Fruit fly (Drosophila melanogaster) whole organism, adult: ENCODE data around the gene eIF5B.

ENCODE experiments used
- CG12768 ChIP-seq: fragments of 200-800 bp; sonication (Bioruptor generic); optimal IDR thresholded peaks from 2 replicates; lab custom pipeline; 2017; ENCODE audit warnings: missing biosample characterization, missing genetic modification characterization, mild to moderate bottlenecking, moderate library complexity, missing genetic modification reagents
- CG14711 ChIP-seq: fragments of 200-800 bp; sonication (Bioruptor generic); optimal IDR thresholded peaks from 2 replicates; lab custom pipeline; 2018; ENCODE audit warnings: missing biosample characterization, mild to moderate bottlenecking, missing genetic modification characterization, moderate library complexity
- CG1620 ChIP-seq: fragments of 200-800 bp; sonication (Bioruptor generic); optimal IDR thresholded peaks from 2 replicates; lab custom pipeline; 2016; ENCODE audit warnings: missing biosample characterization, missing genetic modification characterization
- CG33017 ChIP-seq: fragments of 200-800 bp; sonication (Bioruptor generic); optimal IDR thresholded peaks from 2 replicates; lab custom pipeline; 2018; ENCODE audit warnings: missing biosample characterization, mild to moderate bottlenecking, missing genetic modification characterization, moderate library complexity
- CG5204 ChIP-seq: fragments of 200-800 bp; sonication (Bioruptor generic); optimal IDR thresholded peaks from 2 replicates; lab custom pipeline; 2016; ENCODE audit warnings: missing biosample characterization, missing genetic modification characterization
- CG7045 ChIP-seq: fragments of 200-800 bp; sonication (Bioruptor generic); optimal IDR thresholded peaks from 2 replicates; lab custom pipeline; 2017; ENCODE audit warnings: missing biosample characterization, mild to moderate bottlenecking, missing genetic modification characterization
- CG7101 ChIP-seq: fragments of 200-800 bp; sonication (Bioruptor generic); optimal IDR thresholded peaks from 2 replicates; lab custom pipeline; 2018; ENCODE audit warnings: missing biosample characterization, mild to moderate bottlenecking, missing genetic modification characterization, moderate library complexity
- Clk ChIP-seq: fragments of 200-800 bp; sonication (Bioruptor generic); optimal IDR thresholded peaks from 2 replicates; lab custom pipeline; 2017; ENCODE audit warnings: missing biosample characterization, missing genetic modification characterization
- Crg-1 ChIP-seq: fragments of 200-800 bp; sonication (Bioruptor generic); optimal IDR thresholded peaks from 2 replicates; lab custom pipeline; 2016; ENCODE audit warnings: missing biosample characterization, missing genetic modification characterization
- Hr96 ChIP-seq: fragments of 200-800 bp; sonication (Bioruptor generic); optimal IDR thresholded peaks from 2 replicates; lab custom pipeline; 2016; ENCODE audit warnings: missing biosample characterization, missing genetic modification characterization
- Mnt ChIP-seq: fragments of 200-800 bp; sonication (Bioruptor generic); optimal IDR thresholded peaks from 2 replicates; lab custom pipeline; 2016; ENCODE audit warnings: missing biosample characterization, mild to moderate bottlenecking, missing genetic modification characterization
- bab1 ChIP-seq: fragments of 200-800 bp; sonication (Bioruptor generic); optimal IDR thresholded peaks from 3 replicates; lab custom pipeline; 2019; ENCODE audit warnings: missing biosample characterization, mild to moderate bottlenecking, missing genetic modification characterization, moderate library complexity
- cic ChIP-seq: fragments of 200-800 bp; sonication (Bioruptor generic); optimal IDR thresholded peaks from 2 replicates; lab custom pipeline; 2017; ENCODE audit warnings: missing biosample characterization, mild to moderate bottlenecking, missing genetic modification characterization, moderate library complexity
- cnc ChIP-seq, 2 experiments: fragments of >200 bp; optimal IDR thresholded peaks; 2 replicates each; lab custom pipeline; 2017
- kay ChIP-seq: fragments of 200-800 bp; sonication (Bioruptor generic); peaks from one replicate; lab custom pipeline; 2016; ENCODE audit warnings: missing biosample characterization, missing genetic modification characterization, borderline replicate concordance
- ovo ChIP-seq: fragments of 200-800 bp; sonication (Bioruptor generic); optimal IDR thresholded peaks from 2 replicates; lab custom pipeline; 2016; ENCODE audit warnings: missing biosample characterization, missing genetic modification characterization
- pad ChIP-seq: fragments of 200-800 bp; sonication (Bioruptor generic); optimal IDR thresholded peaks from 3 replicates; lab custom pipeline; 2017; ENCODE audit warnings: missing biosample characterization, missing genetic modification characterization, mild to moderate bottlenecking, moderate library complexity, missing genetic modification reagents
- tj ChIP-seq: fragments of 200-800 bp; sonication (Bioruptor generic); optimal IDR thresholded peaks from 3 replicates; lab custom pipeline; 2017; ENCODE audit warnings: missing biosample characterization, mild to moderate bottlenecking, missing genetic modification characterization, moderate library complexity
- toe ChIP-seq: fragments of 200-800 bp; sonication (Bioruptor generic); optimal IDR thresholded peaks from 2 replicates; lab custom pipeline; 2016; ENCODE audit warnings: missing biosample characterization, missing genetic modification characterization

Gene eIF5B

dm6 chr3L:3461557-3462414, 1.0 kb upstream of the eIF5B start:
- TF ChIP-seq pad (GFP tag; lab: Kevin White, UChicago) (peak; percentile 98), ovo (GFP tag; lab: Kevin White, UChicago) (peak; percentile 64), tj (GFP tag; lab: Kevin White, UChicago) (peak; percentile 97), CG7101 (tag; lab: Kevin White, UChicago) (no peak)

DNA sequence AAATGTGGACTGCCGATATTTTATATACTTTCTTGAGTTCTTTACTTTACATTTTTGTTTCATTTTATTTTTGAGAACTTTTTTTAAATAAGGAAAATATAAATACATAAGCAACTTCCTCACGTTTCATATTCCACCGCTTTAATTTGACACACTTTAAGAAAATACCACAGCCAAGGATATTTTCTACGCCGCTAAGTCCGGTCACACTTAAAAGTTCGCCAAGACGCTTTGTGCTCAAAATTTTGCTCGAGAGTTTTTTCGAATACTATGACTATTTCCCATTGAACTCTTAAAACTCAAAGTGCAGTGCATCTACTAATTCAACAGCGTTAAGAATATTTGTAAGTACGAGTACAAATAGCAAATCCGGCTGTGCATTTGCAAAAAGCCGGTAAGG, 342 bp upstream of the eIF5B start, which contains the start of the genes CG46463 and armi:
Gene CG46463, plus strand, starts transcription at position 197 of the 400 bp plus-strand sequence.
Gene armi, plus strand, starts transcription at position 199 of the 400 bp plus-strand sequence.
- TF ChIP-seq CG14711 (tag; lab: Kevin White, UChicago) (no peak), Clk (GFP tag; lab: Kevin White, UChicago) (no peak), ovo (GFP tag; lab: Kevin White, UChicago) (no peak), bab1 (GFP tag; lab: Kevin White, UChicago) (no peak), CG7101 (tag; lab: Kevin White, UChicago) (no peak), Hr96 (GFP tag; lab: Kevin White, UChicago) (no peak), pad (GFP tag; lab: Kevin White, UChicago) (no peak), Mnt (GFP tag; lab: Kevin White, UChicago) (no peak), tj (GFP tag; lab: Kevin White, UChicago) (no peak), CG33017 (no peak), kay (GFP tag; lab: Kevin White, UChicago) (no peak), CG5204 (no peak), toe (GFP tag; lab: Kevin White, UChicago) (no peak), cnc (optimal IDR thresholded peaks at IDR 0.05; lab: Kevin White, UChicago) (no peak)

DNA sequence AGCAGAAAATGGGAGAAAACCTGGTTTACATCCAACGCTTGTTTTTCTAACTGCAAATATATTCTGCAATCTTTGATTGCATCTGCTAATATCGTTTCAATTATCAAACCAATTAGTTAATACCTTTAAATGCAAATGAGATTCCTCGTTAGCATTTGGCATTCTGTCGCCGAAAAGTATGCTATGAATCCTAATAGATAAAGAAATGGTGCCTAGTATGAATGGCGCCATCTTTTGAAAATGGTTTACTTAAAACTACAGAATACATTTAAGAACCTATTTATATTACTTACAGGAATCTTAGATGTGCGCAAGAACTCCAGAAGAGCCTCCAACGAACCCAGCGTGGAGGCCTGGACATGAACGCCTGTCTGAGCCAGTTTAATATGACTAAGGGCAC, 3.9 kb downstream of the eIF5B start:
- TF ChIP-seq kay (GFP tag; lab: Kevin White, UChicago) (peak; percentile 59), CG1620 (GFP tag; lab: Kevin White, UChicago) (no peak), Clk (GFP tag; lab: Kevin White, UChicago) (no peak), Hr96 (GFP tag; lab: Kevin White, UChicago) (no peak)

DNA sequence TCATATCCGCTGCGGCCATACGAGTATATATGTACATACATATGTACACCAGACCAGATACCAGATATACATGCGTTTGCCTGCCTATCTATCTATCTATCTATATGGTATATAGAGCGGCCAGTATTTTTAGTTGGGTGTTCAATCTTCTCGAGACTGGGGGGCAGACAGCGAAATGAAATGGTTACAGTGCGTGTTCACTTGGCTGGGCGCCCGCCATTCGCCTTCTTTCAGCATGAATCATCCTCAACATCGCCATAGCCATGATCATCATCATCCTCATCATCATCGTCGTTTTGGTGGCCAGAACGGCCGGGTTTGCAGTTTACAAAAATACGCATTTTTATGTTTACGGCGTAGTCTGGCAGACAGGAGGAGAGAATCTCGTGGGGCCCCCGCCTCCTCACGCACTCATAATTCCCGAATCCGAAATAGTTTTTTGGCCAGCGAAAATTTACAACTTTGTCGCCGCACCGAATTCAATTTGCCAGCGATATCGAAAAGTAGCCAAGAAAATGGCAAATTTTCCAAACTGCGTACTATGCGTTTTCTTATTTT, 4.7 kb downstream of the eIF5B start:
- TF ChIP-seq kay (GFP tag; lab: Kevin White, UChicago) (no peak), CG7101 (tag; lab: Kevin White, UChicago) (no peak), Crg-1 (GFP tag; lab: Kevin White, UChicago) (no peak), CG7045 (GFP tag; lab: Kevin White, UChicago) (no peak), toe (GFP tag; lab: Kevin White, UChicago) (no peak), bab1 (GFP tag; lab: Kevin White, UChicago) (no peak), Clk (GFP tag; lab: Kevin White, UChicago) (no peak)

dm6 chr3L:3455555-3455939, 5.2 kb downstream of the eIF5B start:
- TF ChIP-seq tj (GFP tag; lab: Kevin White, UChicago) (peak; percentile 96), CG5204 (no peak)

- TF ChIP-seq CG12768 (GFP tag; lab: Kevin White, UChicago) (no peak), bab1 (GFP tag; lab: Kevin White, UChicago) (no peak), tj (GFP tag; lab: Kevin White, UChicago) (no peak), CG1620 (GFP tag; lab: Kevin White, UChicago) (no peak), cic (GFP tag; lab: Kevin White, UChicago) (no peak), ovo (GFP tag; lab: Kevin White, UChicago) (no peak)
Measured at dm6 chr3L:3454921-3455554, 5.7 kb downstream of the eIF5B start.

- no peak for TF ChIP-seq bab1 (GFP tag; lab: Kevin White, UChicago)
- no peak for TF ChIP-seq kay (GFP tag; lab: Kevin White, UChicago)
- TF ChIP-seq pad (GFP tag; lab: Kevin White, UChicago) = no peak
- no peak for TF ChIP-seq CG33017
- TF ChIP-seq Hr96 (GFP tag; lab: Kevin White, UChicago) = no peak
- TF ChIP-seq CG7101 (tag; lab: Kevin White, UChicago) = no peak
- TF ChIP-seq toe (GFP tag; lab: Kevin White, UChicago) = no peak
Measured at dm6 chr3L:3454430-3454829, 6.3 kb downstream of the eIF5B start.
